Worm (Caenorhabditis elegans) whole organism, L2 larva: ENCODE data around the gene gtbp-1.

ENCODE experiments used
- C34F6.9 ChIP-seq: fragments of 150-350 bp; optimal IDR thresholded peaks from 2 replicates; lab custom pipeline; 2014; ENCODE audit warnings: missing biosample characterization, missing genetic modification characterization
- F13H6.1 ChIP-seq: sonication (generic microtip); optimal IDR thresholded peaks from 2 replicates; lab custom pipeline; 2016; ENCODE audit warnings: missing genetic modification characterization, missing compliant biosample characterization
- R02D3.7 ChIP-seq: fragments of 150-350 bp; optimal IDR thresholded peaks from 2 replicates; lab custom pipeline; 2014; ENCODE audit warnings: missing biosample characterization, missing genetic modification characterization
- aly-2 ChIP-seq: fragments of 150-350 bp; optimal IDR thresholded peaks from 2 replicates; lab custom pipeline; 2014; ENCODE audit warnings: missing biosample characterization, missing genetic modification characterization
- blmp-1 ChIP-seq: sonication (generic microtip); optimal IDR thresholded peaks from 2 replicates; lab custom pipeline; 2017; ENCODE audit warnings: missing genetic modification characterization, mild to moderate bottlenecking, missing compliant biosample characterization, antibody characterized with exemption, moderate library complexity; ENCODE audit not compliant: insufficient read depth
- ceh-16 ChIP-seq: fragments of 150-350 bp; optimal IDR thresholded peaks from 2 replicates; lab custom pipeline; 2014; ENCODE audit warnings: missing biosample characterization, missing genetic modification characterization
- ceh-82 ChIP-seq: fragments of 150-350 bp; optimal IDR thresholded peaks from 2 replicates; lab custom pipeline; 2014; ENCODE audit warnings: missing biosample characterization, missing genetic modification characterization
- dmd-4 ChIP-seq: sonication (generic microtip); optimal IDR thresholded peaks from 2 replicates; lab custom pipeline; 2017; ENCODE audit warnings: missing biosample characterization, missing genetic modification characterization
- egl-27 ChIP-seq: sonication (generic microtip); optimal IDR thresholded peaks from 3 replicates; lab custom pipeline; 2017; ENCODE audit warnings: missing biosample characterization, missing genetic modification reagents, missing genetic modification characterization
- elt-1 ChIP-seq: fragments of 150-350 bp; optimal IDR thresholded peaks from 2 replicates; lab custom pipeline; 2014; ENCODE audit warnings: missing biosample characterization, missing genetic modification characterization
- elt-3 ChIP-seq: sonication (generic microtip); optimal IDR thresholded peaks from 2 replicates; lab custom pipeline; 2017; ENCODE audit warnings: missing biosample characterization, missing genetic modification characterization
- fos-1 ChIP-seq: fragments of 150-350 bp; optimal IDR thresholded peaks from 2 replicates; lab custom pipeline; 2014; ENCODE audit warnings: missing biosample characterization, missing genetic modification characterization
- gmeb-1 ChIP-seq: fragments of 150-350 bp; optimal IDR thresholded peaks from 2 replicates; lab custom pipeline; 2014; ENCODE audit warnings: missing biosample characterization, missing genetic modification characterization
- lin-13 ChIP-seq: fragments of 150-350 bp; optimal IDR thresholded peaks from 2 replicates; lab custom pipeline; 2014; ENCODE audit warnings: missing biosample characterization, missing genetic modification reagents, missing genetic modification characterization
- lin-39 ChIP-seq: fragments of 150-350 bp; optimal IDR thresholded peaks from 2 replicates; lab custom pipeline; 2014; ENCODE audit warnings: missing biosample characterization, missing genetic modification reagents, missing genetic modification characterization
- lsy-2 ChIP-seq, 2 experiments: fragments of 150-350 bp in 1 of 2; sonication (generic microtip) in 1 of 2; optimal IDR thresholded peaks; 2 replicates each; lab custom pipeline; 2014 to 2017; ENCODE audit warnings: missing biosample characterization in 2 of 2, missing genetic modification characterization in 2 of 2
- nhr-10 ChIP-seq: sonication (generic microtip); optimal IDR thresholded peaks from 2 replicates; lab custom pipeline; 2017; ENCODE audit warnings: missing biosample characterization, missing genetic modification characterization
- nhr-11 ChIP-seq: fragments of 150-350 bp; optimal IDR thresholded peaks from 2 replicates; lab custom pipeline; 2014; ENCODE audit warnings: missing biosample characterization, missing genetic modification characterization
- nhr-129 ChIP-seq: fragments of 150-350 bp; optimal IDR thresholded peaks from 2 replicates; lab custom pipeline; 2014; ENCODE audit warnings: missing biosample characterization, missing genetic modification characterization
- nhr-21 ChIP-seq: fragments of 150-350 bp; optimal IDR thresholded peaks from 2 replicates; lab custom pipeline; 2014; ENCODE audit warnings: missing biosample characterization, missing genetic modification characterization
- nhr-23 ChIP-seq: fragments of 150-350 bp; optimal IDR thresholded peaks from 2 replicates; lab custom pipeline; 2014; ENCODE audit warnings: missing biosample characterization, missing genetic modification reagents, missing genetic modification characterization
- nhr-237 ChIP-seq: fragments of 150-350 bp; optimal IDR thresholded peaks from 2 replicates; lab custom pipeline; 2014; ENCODE audit warnings: missing biosample characterization, missing genetic modification characterization
- nhr-25 ChIP-seq: fragments of 150-350 bp; sonication (generic microtip); optimal IDR thresholded peaks from 3 replicates; lab custom pipeline; 2014; ENCODE audit warnings: missing biosample characterization, missing genetic modification characterization
- nhr-6 ChIP-seq: fragments of 150-350 bp; optimal IDR thresholded peaks from 2 replicates; lab custom pipeline; 2014; ENCODE audit warnings: missing biosample characterization, missing genetic modification characterization
- nhr-77 ChIP-seq: fragments of 150-350 bp; optimal IDR thresholded peaks from 2 replicates; lab custom pipeline; 2014; ENCODE audit warnings: missing biosample characterization, missing genetic modification characterization
- peb-1 ChIP-seq: fragments of 150-350 bp; optimal IDR thresholded peaks from 2 replicates; lab custom pipeline; 2014; ENCODE audit warnings: missing biosample characterization, missing genetic modification characterization
- sem-4 ChIP-seq: fragments of 150-350 bp; optimal IDR thresholded peaks from 2 replicates; lab custom pipeline; 2014; ENCODE audit warnings: missing biosample characterization, missing genetic modification reagents, missing genetic modification characterization
- skn-1 ChIP-seq: sonication (generic microtip); optimal IDR thresholded peaks from 2 replicates; lab custom pipeline; 2017; ENCODE audit warnings: missing biosample characterization, missing genetic modification characterization
- sma-3 ChIP-seq: sonication (generic microtip); optimal IDR thresholded peaks from 2 replicates; lab custom pipeline; 2016; ENCODE audit warnings: missing genetic modification reagents, missing genetic modification characterization, missing compliant biosample characterization
- sma-9 ChIP-seq, 2 experiments: fragments of 150-350 bp in 1 of 2; sonication (generic microtip) in 1 of 2; optimal IDR thresholded peaks; 2 replicates each; lab custom pipeline; 2014 to 2016; ENCODE audit warnings: missing genetic modification characterization in 2 of 2, mild to moderate bottlenecking in 1 of 2, missing biosample characterization in 1 of 2, missing compliant biosample characterization in 1 of 2, missing genetic modification reagents in 1 of 2, moderate library complexity in 1 of 2
- unc-39 ChIP-seq: fragments of 150-350 bp; optimal IDR thresholded peaks from 2 replicates; lab custom pipeline; 2014; ENCODE audit warnings: missing biosample characterization, missing genetic modification characterization
- ztf-11 ChIP-seq: sonication (generic microtip); optimal IDR thresholded peaks from 2 replicates; lab custom pipeline; 2017; ENCODE audit warnings: missing biosample characterization, missing genetic modification characterization
- ztf-4 ChIP-seq: fragments of 150-350 bp; optimal IDR thresholded peaks from 2 replicates; lab custom pipeline; 2014; ENCODE audit warnings: missing biosample characterization, missing genetic modification characterization

Gene gtbp-1

DNA sequence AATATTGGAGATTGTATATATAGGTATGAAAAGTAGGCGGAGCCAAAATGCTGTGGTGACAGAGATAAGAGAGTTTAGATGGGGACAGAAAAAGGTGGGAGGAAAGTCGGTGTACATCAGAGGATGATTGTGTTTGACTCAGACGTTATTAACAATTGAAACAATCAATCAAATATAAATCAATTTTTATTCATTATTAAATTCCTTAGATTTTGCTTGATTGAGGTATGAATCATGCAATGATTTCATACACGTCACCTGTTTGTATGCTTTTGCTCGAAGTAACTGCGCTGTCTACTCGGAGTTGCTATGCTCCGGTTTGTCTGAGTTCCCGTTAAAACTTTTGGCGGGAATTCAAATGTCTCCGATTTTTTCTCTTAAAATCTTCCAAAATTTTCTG is 13.6 kb downstream of the gtbp-1 start, which contains the start of gene C04G2.10:
C04G2.10 (plus strand) TSS at position 301 of the 400 bp plus-strand sequence.
- TF ChIP-seq sma-3 (GFP tag; lab: Kevin White, UChicago), result no peak
- TF ChIP-seq blmp-1, result no peak
- no peak for TF ChIP-seq fos-1
- no peak for TF ChIP-seq ztf-11 (tag; lab: Kevin White, UChicago)
- no peak for TF ChIP-seq nhr-237 (tag; lab: Kevin White, UChicago)
- no peak for TF ChIP-seq ceh-82 (tag; lab: Kevin White, UChicago)
- no peak for TF ChIP-seq aly-2
- no peak for TF ChIP-seq nhr-6 (tag; lab: Kevin White, UChicago)
- no peak for TF ChIP-seq F13H6.1 (tag; lab: Kevin White, UChicago)

DNA sequence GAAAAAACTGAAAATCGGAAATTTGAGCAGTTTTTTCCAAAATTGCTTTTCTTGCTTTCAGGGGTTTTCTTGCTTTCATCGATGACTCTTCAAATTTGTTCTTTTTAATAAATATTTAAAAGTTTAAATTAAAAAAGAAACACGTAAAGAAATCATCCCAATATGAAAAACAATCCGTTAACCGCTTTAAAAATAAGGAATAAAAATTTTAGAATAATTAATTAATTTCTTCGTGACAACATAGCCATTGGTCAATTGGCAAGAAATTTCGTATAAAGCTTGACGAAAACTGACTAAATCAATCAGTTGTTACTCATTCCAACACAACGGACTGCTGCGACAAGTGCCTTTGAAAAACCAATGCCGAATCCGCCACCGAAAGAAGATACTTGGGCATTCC is 16.2 kb downstream of the gtbp-1 start, which contains the start of gene nsph-3.2:
nsph-3.2 (plus strand) TSS at position 301 of the 400 bp plus-strand sequence.
- no peak for TF ChIP-seq R02D3.7 (tag; lab: Kevin White, UChicago)
- TF ChIP-seq elt-1 (tag; lab: Kevin White, UChicago), result no peak
- no peak for TF ChIP-seq nhr-21 (tag; lab: Kevin White, UChicago)
- no peak for TF ChIP-seq nhr-10 (tag; lab: Kevin White, UChicago)
- no peak for TF ChIP-seq ztf-4
- TF ChIP-seq dmd-4 (tag; lab: Kevin White, UChicago), result no peak
- no peak for TF ChIP-seq peb-1
- no peak for TF ChIP-seq nhr-25 (tag; lab: Kevin White, UChicago)
- no peak for TF ChIP-seq egl-27 (tag; lab: Kevin White, UChicago)
- no peak for TF ChIP-seq ztf-11 (tag; lab: Kevin White, UChicago)
- TF ChIP-seq blmp-1, result no peak
- no peak for TF ChIP-seq nhr-129 (tag; lab: Kevin White, UChicago)

DNA sequence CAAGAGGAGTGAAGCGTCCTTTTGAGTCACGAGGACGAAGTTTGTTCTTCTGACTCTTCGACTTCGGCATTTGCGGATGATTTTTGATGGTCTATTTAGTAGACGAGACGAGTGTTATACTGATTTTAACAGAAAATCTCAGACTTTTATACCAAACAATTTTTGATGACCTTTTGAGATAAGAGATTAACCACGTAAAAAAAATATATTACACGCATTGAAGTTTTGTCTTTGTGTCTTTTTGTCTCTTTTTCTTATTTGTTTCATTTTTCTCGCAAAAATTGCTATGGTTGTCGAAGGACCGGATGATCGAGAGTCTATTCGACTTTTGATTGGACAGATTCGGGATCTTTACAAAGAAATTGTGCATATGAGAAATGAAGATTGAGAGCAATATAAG is 17.3 kb downstream of the gtbp-1 start, which contains the start of gene spch-1:
spch-1 (minus strand) TSS at position 101 of the 400 bp plus-strand sequence.
- no peak for TF ChIP-seq ztf-4
- TF ChIP-seq egl-27 (tag; lab: Kevin White, UChicago), result no peak
- no peak for TF ChIP-seq ceh-82 (tag; lab: Kevin White, UChicago)
- no peak for TF ChIP-seq C34F6.9 (tag; lab: Kevin White, UChicago)
- TF ChIP-seq sma-9 (GFP tag; optimal IDR thresholded peaks at IDR 0.05; lab: Kevin White, UChicago), result no peak
- TF ChIP-seq sma-9 (tag; optimal IDR thresholded peaks at IDR 0.05; lab: Kevin White, UChicago), result no peak

DNA sequence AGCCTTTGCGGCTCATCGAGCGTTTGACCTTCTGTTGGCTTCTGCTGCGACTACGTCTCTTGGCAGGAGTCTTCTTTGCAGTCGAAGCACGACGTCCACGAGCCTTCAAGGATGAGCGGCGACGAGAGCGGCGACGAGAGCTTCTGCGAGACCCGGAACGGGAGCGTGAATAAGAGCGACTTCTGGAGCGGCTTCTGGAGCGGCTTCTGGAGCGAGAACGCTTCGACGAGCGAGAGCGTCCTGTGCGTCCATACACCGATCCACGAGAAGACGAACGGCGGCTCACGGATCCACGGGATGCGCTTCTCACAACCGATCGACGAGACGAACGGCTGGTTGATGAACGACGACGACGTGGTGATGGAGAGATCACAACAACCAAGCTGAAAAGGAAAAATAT is 17.9 kb downstream of the gtbp-1 start:
- no peak for TF ChIP-seq nhr-11 (tag; lab: Kevin White, UChicago)
- no peak for TF ChIP-seq ceh-82 (tag; lab: Kevin White, UChicago)
- no peak for TF ChIP-seq elt-3
- no peak for TF ChIP-seq nhr-10 (tag; lab: Kevin White, UChicago)
- no peak for TF ChIP-seq nhr-77 (tag; lab: Kevin White, UChicago)
- TF ChIP-seq nhr-23, result no peak
- no peak for TF ChIP-seq nhr-237 (tag; lab: Kevin White, UChicago)
- TF ChIP-seq skn-1 (tag; lab: Kevin White, UChicago), result no peak
- TF ChIP-seq nhr-21 (tag; lab: Kevin White, UChicago), result no peak
- TF ChIP-seq ztf-11 (tag; lab: Kevin White, UChicago), result no peak
- TF ChIP-seq lin-13 (GFP tag; lab: Kevin White, UChicago), result no peak
- TF ChIP-seq sma-3 (GFP tag; lab: Kevin White, UChicago), result no peak
- no peak for TF ChIP-seq lsy-2 (tag; optimal IDR thresholded peaks at IDR 0.05; lab: Kevin White, UChicago)
- TF ChIP-seq C34F6.9 (tag; lab: Kevin White, UChicago), result no peak
- TF ChIP-seq lin-39 (tag; lab: Kevin White, UChicago), result no peak
- TF ChIP-seq aly-2, result no peak
- TF ChIP-seq gmeb-1 (tag; lab: Kevin White, UChicago), result no peak

DNA sequence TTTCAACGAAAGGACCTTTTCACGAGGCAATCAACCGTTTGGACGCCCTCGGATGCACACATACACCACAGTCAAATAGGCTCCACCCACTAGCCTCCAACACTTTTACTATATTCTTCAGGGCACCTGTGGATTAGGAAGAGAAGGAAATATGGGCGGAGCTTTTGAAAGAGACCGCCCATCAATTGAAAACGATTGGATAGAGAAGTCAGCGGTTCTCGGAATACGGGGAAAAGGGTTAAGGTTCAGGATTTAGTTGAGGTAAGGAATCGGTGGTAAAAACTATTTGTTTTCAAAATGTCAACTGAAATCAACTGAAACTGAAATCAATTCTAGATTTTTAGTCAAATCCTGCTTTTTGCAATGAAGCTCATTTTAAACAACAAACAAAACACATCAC is 18.3 kb downstream of the gtbp-1 start, which contains the start of gene egl-38:
egl-38 (minus strand) TSS at position 101 of the 400 bp plus-strand sequence.
- TF ChIP-seq nhr-23 (no peak), sem-4 (tag; lab: Kevin White, UChicago) (no peak), ztf-11 (tag; lab: Kevin White, UChicago) (no peak), R02D3.7 (tag; lab: Kevin White, UChicago) (no peak), fos-1 (no peak), nhr-129 (tag; lab: Kevin White, UChicago) (no peak), ceh-16 (tag; lab: Kevin White, UChicago) (no peak), lsy-2 (tag; optimal IDR thresholded peaks at IDR 0.05; lab: Kevin White, UChicago) (no peak), nhr-10 (tag; lab: Kevin White, UChicago) (no peak), unc-39 (tag; lab: Kevin White, UChicago) (no peak), nhr-21 (tag; lab: Kevin White, UChicago) (no peak), egl-27 (tag; lab: Kevin White, UChicago) (no peak), sma-9 (GFP tag; optimal IDR thresholded peaks at IDR 0.05; lab: Kevin White, UChicago) (no peak), sma-9 (tag; optimal IDR thresholded peaks at IDR 0.05; lab: Kevin White, UChicago) (no peak), elt-1 (tag; lab: Kevin White, UChicago) (no peak), ceh-82 (tag; lab: Kevin White, UChicago) (no peak), blmp-1 (no peak)
